Worm (Caenorhabditis elegans): Measurements from ENCODE around the gene tag-10.
A peak's percentile ranks its signal among the peaks of the same experiment; 100 is the strongest.

Gene tag-10

DNA sequence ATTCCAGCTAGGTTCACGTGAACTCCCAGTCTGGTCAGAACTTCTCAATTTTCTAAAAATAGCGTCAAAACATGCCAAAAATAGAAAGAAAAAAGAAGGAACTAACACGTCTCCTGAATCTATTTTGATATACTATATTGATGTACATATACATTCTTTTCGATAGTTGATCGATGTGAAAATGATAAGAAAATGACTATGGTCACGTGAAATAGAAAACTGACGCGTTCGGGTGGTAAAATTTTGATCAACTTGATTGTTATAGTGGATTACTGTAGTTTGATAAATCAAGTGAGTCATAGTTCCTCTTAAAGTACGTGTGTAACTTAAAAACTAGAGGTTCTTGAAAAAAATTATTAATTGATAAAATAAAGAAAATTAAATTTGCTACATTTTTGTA lies 32.0 kb downstream of the tag-10 start (continued):
- peak; percentile 60 for TF ChIP-seq nhr-48 (tag; optimal IDR thresholded peaks at IDR 0.05)
- TF ChIP-seq daf-12 (tag; optimal IDR thresholded peaks at IDR 0.05): no peak
- TF ChIP-seq dmd-6 (GFP tag; IDR thresholded peaks at IDR 0.05): peak; percentile 76
- no peak for TF ChIP-seq R02D3.7 (tag; optimal IDR thresholded peaks at IDR 0.05)
- TF ChIP-seq hlh-30 (tag; optimal IDR thresholded peaks at IDR 0.05; ENCODE audit: insufficient read depth): peak; percentile 36
- no peak for TF ChIP-seq hmg-1.1 (GFP tag; IDR thresholded peaks at IDR 0.05)
- no peak for TF ChIP-seq unc-62 (GFP tag; optimal IDR thresholded peaks at IDR 0.05 in 1 of 2)
- TF ChIP-seq unc-62 (tag; optimal IDR thresholded peaks at IDR 0.05): no peak

DNA sequence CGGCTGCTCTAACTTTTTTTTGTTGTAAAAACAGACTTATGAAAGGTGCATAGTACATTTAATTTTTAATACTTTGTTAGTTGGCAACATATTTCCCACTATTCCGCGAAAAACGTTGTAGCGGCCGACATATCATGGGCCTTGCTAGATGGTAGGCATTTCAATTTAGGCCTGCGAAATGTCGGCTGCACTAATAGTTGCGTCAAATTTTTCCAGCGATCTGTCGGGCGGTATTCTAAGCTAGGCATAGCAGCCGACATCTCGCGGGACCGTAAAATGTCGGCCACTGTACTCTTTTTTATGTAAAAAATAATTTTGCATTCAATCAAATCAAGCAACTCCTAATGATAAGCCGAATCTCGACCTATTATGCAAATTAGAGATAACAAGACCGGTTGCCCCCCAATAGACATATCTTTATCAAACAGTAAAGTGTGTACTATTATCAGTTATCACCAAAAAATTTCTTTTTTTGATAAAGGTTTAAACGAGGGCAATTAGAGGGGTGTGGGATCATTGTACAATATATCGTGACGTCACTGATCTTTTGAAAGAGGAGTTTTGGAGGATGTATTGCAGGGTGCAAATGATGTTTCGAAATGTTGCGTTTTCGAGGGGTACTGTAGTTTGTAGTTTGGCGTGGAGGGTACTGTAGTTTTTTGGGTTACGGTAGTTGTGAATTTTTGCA lies 32.8 kb downstream of the tag-10 start:
- TF ChIP-seq lim-7 (GFP tag; IDR thresholded peaks at IDR 0.05): no peak
- TF ChIP-seq nhr-77 (tag; optimal IDR thresholded peaks at IDR 0.05): peak; percentile 85
- no peak for TF ChIP-seq snpc-4 (tag; optimal IDR thresholded peaks at IDR 0.05)
- TF ChIP-seq lsy-2 (tag; optimal IDR thresholded peaks at IDR 0.05): peak in 1 of 2 experiments; percentile 78
- peak; percentile 85 for TF ChIP-seq dmd-6 (GFP tag; IDR thresholded peaks at IDR 0.05)
- no peak for TF ChIP-seq daf-16 (GFP tag; optimal IDR thresholded peaks at IDR 0.05)
- TF ChIP-seq daf-16 (tag; optimal IDR thresholded peaks at IDR 0.05): peak; percentile 88
- peak; percentile 8 for TF ChIP-seq mep-1 (tag; optimal IDR thresholded peaks at IDR 0.05)
- no peak for TF ChIP-seq ZK546.5 (tag; optimal IDR thresholded peaks at IDR 0.05)
- TF ChIP-seq nhr-10 (tag; optimal IDR thresholded peaks at IDR 0.05): peak; percentile 5
- peak; percentile 69 for TF ChIP-seq aha-1 (tag)
- peak in 1 of 2 experiments; percentile 54 for TF ChIP-seq mdl-1 (tag; optimal IDR thresholded peaks at IDR 0.05)
- TF ChIP-seq nhr-48 (tag; optimal IDR thresholded peaks at IDR 0.05): peak; percentile 88
- TF ChIP-seq egl-27 (tag; optimal IDR thresholded peaks at IDR 0.05): no peak
- TF ChIP-seq hif-1 (tag; optimal IDR thresholded peaks at IDR 0.05): no peak
- TF ChIP-seq sdz-12 (GFP tag; optimal IDR thresholded peaks at IDR 0.05): no peak
- peak; percentile 67 for TF ChIP-seq php-3 (GFP tag; IDR thresholded peaks at IDR 0.05)
- TF ChIP-seq nhr-6 (tag; optimal IDR thresholded peaks at IDR 0.05): no peak
- peak; percentile 85 for TF ChIP-seq pqm-1 (tag; optimal IDR thresholded peaks at IDR 0.05)
- peak; percentile 82 for TF ChIP-seq nhr-28 (tag; optimal IDR thresholded peaks at IDR 0.05)
- no peak for TF ChIP-seq ceh-44 (GFP tag; IDR thresholded peaks at IDR 0.05)
- TF ChIP-seq nhr-42 (GFP tag; IDR thresholded peaks at IDR 0.05): no peak
- peak; percentile 22 for TF ChIP-seq hlh-30 (tag; optimal IDR thresholded peaks at IDR 0.05; ENCODE audit: insufficient read depth)
- TF ChIP-seq dve-1 (tag; optimal IDR thresholded peaks at IDR 0.05; ENCODE audit: insufficient read depth): peak; percentile 93
- TF ChIP-seq hlh-11 (tag; optimal IDR thresholded peaks at IDR 0.05): peak; percentile 81
- peak; percentile 31 for TF ChIP-seq mxl-3 (GFP tag; optimal IDR thresholded peaks at IDR 0.05)
- no peak for TF ChIP-seq fos-1 (tag; optimal IDR thresholded peaks at IDR 0.05)
- TF ChIP-seq zfp-3 (GFP tag; conservative IDR thresholded peaks at IDR 0.05): no peak

DNA sequence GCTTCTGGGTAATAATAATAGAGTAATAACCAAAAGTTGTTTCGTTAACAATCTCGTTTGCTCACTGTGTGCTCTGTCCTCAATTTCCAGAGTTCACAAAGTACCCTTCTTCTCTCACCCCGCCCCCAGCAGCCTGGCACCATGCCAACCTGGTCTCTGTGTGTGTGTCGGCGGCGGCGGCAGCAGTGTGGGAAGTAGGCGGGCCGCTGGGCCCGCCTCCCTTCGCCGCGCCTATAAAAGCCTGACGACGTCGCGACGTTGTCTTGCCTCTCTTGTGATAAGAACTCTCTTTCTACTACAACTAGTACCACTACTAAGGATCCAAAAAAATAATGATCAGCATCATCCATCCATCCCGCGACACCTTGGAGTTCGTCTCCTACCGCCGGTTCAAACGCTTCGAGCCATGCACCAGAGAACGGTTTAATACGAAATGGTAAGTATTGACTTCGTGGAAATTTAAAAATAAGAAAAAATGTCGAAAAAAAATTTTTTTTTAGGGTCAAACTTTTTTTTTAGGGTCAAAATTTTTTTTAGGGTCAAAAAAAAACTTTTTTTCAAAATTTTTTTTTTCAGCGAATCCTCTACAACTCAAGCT lies 36.6 kb downstream of the tag-10 start, which contains the start of gene C31C9.7:
C31C9.7 (plus strand) TSS at position 261 of the 598 bp plus-strand sequence.
- TF ChIP-seq php-3 (GFP tag; IDR thresholded peaks at IDR 0.05) (no peak), Y105C5A.15 (GFP tag; IDR thresholded peaks at IDR 0.05) (0 out of 2 replicates have a peak, but pooled peaks have one; percentile 22), tra-1 (GFP tag; IDR thresholded peaks at IDR 0.05) (no peak), nhr-77 (tag; optimal IDR thresholded peaks at IDR 0.05) (no peak), nhr-111 (GFP tag; optimal IDR thresholded peaks at IDR 0.05) (no peak), F26F4.8 (GFP tag; conservative IDR thresholded peaks at IDR 0.05) (no peak), lsy-2 (tag; optimal IDR thresholded peaks at IDR 0.05) (no peak), lim-7 (GFP tag; IDR thresholded peaks at IDR 0.05) (no peak), hlh-11 (tag; optimal IDR thresholded peaks at IDR 0.05) (peak; percentile 77), lin-38 (GFP tag; IDR thresholded peaks at IDR 0.05) (no peak; the same call in 1 of the 2 replicates), mdl-1 (tag; optimal IDR thresholded peaks at IDR 0.05) (peak in 1 of 2 experiments; percentile 20), hlh-30 (tag; optimal IDR thresholded peaks at IDR 0.05; ENCODE audit: insufficient read depth) (peak; percentile 25), spr-3 (GFP tag; optimal IDR thresholded peaks at IDR 0.05) (no peak), nhr-28 (tag; optimal IDR thresholded peaks at IDR 0.05) (peak; percentile 9), nhr-10 (tag; optimal IDR thresholded peaks at IDR 0.05) (no peak), egl-43 (GFP tag; IDR thresholded peaks at IDR 0.05) (peak; percentile 28; the same call in 1 of the 2 replicates), ceh-28 (tag; optimal IDR thresholded peaks at IDR 0.05) (no peak), lin-1 (GFP tag; IDR thresholded peaks at IDR 0.05) (no peak), aha-1 (tag) (no peak), nhr-48 (tag; optimal IDR thresholded peaks at IDR 0.05) (peak; percentile 81), rbr-2 (tag; optimal IDR thresholded peaks at IDR 0.05) (no peak), set-16 (GFP tag; IDR thresholded peaks at IDR 0.05) (peak; percentile 94), dmd-9 (GFP tag; IDR thresholded peaks at IDR 0.05) (no peak), nhr-6 (tag; optimal IDR thresholded peaks at IDR 0.05) (no peak), arid-1 (GFP tag; conservative IDR thresholded peaks at IDR 0.05) (no peak)

Measured in whole organism, L4 larva.